Fruit fly (Drosophila melanogaster) S2 (cell line): ENCODE data around the gene MTF-1.

Experiments used
- CG8478 ChIP-seq: fragments of >200 bp; optimal IDR thresholded peaks from 2 replicates; lab custom pipeline; 2018
- CTCF ChIP-seq, 2 experiments: fragments of >200 bp; optimal IDR thresholded peaks; 2 replicates each; lab custom pipeline; 2018

Gene MTF-1

dm6 chr3L:9400697-9401353 lies 29.3 kb upstream of the MTF-1 start:
- TF ChIP-seq CTCF (optimal IDR thresholded peaks at IDR 0.05; lab: Kevin White, UChicago), result no peak
- TF ChIP-seq CG8478 (lab: Kevin White, UChicago), result no peak

dm6 chr3L:9401354-9402156 lies 28.6 kb upstream of the MTF-1 start:
- TF ChIP-seq CTCF (optimal IDR thresholded peaks at IDR 0.05; lab: Kevin White, UChicago) (peak in 1 of 2 experiments; percentile 36), CG8478 (lab: Kevin White, UChicago) (no peak)

- TF ChIP-seq CG8478 (lab: Kevin White, UChicago), result no peak
- peak in 1 of 2 experiments; percentile 12 for TF ChIP-seq CTCF (optimal IDR thresholded peaks at IDR 0.05; lab: Kevin White, UChicago)
Observed at dm6 chr3L:9402157-9402890, 27.8 kb upstream of the MTF-1 start, which contains the start of gene eIF4E1. Gene eIF4E1 (minus strand): TSS chr3L:9402460.

dm6 chr3L:9404497-9404896 lies 25.6 kb upstream of the MTF-1 start, which contains the start of gene Cpr67B:
Gene Cpr67B (plus strand): TSS chr3L:9404797.
- TF ChIP-seq CG8478 (lab: Kevin White, UChicago) (no peak), CTCF (optimal IDR thresholded peaks at IDR 0.05; lab: Kevin White, UChicago) (no peak)

dm6 chr3L:9410030-9410589 lies 20.0 kb upstream of the MTF-1 start:
- no peak for TF ChIP-seq CTCF (optimal IDR thresholded peaks at IDR 0.05; lab: Kevin White, UChicago)
- TF ChIP-seq CG8478 (lab: Kevin White, UChicago), result no peak

- TF ChIP-seq CG8478 (lab: Kevin White, UChicago), result no peak
- no peak for TF ChIP-seq CTCF (optimal IDR thresholded peaks at IDR 0.05; lab: Kevin White, UChicago)
Observed at dm6 chr3L:9410754-9411423, 19.2 kb upstream of the MTF-1 start, which contains the start of the genes CG4022 and Cpsf5. Gene CG4022 (minus strand): TSS chr3L:9410832. Gene Cpsf5 (plus strand): TSS chr3L:9411038.

- TF ChIP-seq CTCF (optimal IDR thresholded peaks at IDR 0.05; lab: Kevin White, UChicago), result no peak
- TF ChIP-seq CG8478 (lab: Kevin White, UChicago), result no peak
Observed at dm6 chr3L:9417288-9417687, 12.8 kb upstream of the MTF-1 start, which contains the start of gene CG3982. Gene CG3982 (minus strand): TSS chr3L:9417388.

- TF ChIP-seq CG8478 (lab: Kevin White, UChicago) (no peak), CTCF (optimal IDR thresholded peaks at IDR 0.05; lab: Kevin White, UChicago) (no peak)
Observed at dm6 chr3L:9419328-9419727, 10.8 kb upstream of the MTF-1 start.

- TF ChIP-seq CG8478 (lab: Kevin White, UChicago), result no peak
- no peak for TF ChIP-seq CTCF (optimal IDR thresholded peaks at IDR 0.05; lab: Kevin White, UChicago)
Observed at dm6 chr3L:9420054-9420818, 9.9 kb upstream of the MTF-1 start.

- TF ChIP-seq CG8478 (lab: Kevin White, UChicago) (no peak), CTCF (optimal IDR thresholded peaks at IDR 0.05; lab: Kevin White, UChicago) (no peak)
Observed at dm6 chr3L:9420819-9421130, 9.3 kb upstream of the MTF-1 start.

- no peak for TF ChIP-seq CG8478 (lab: Kevin White, UChicago)
- no peak for TF ChIP-seq CTCF (optimal IDR thresholded peaks at IDR 0.05; lab: Kevin White, UChicago)
Observed at dm6 chr3L:9421621-9422020, 8.5 kb upstream of the MTF-1 start.

- no peak for TF ChIP-seq CG8478 (lab: Kevin White, UChicago)
- no peak for TF ChIP-seq CTCF (optimal IDR thresholded peaks at IDR 0.05; lab: Kevin White, UChicago)
Observed at dm6 chr3L:9422135-9422534, 8.0 kb upstream of the MTF-1 start.
